Worm (Caenorhabditis elegans) whole organism, L4 larva: ENCODE results near the gene R05G6.1.

ENCODE experiments used
- T26A8.4 ChIP-seq: fragments of 200-800 bp; sonication (Bioruptor generic); IDR thresholded peaks from 2 replicates; pipeline ENCODE4 v1.3.6; 2022; ENCODE audit warnings: missing genetic modification characterization, missing compliant biosample characterization
- daf-19 ChIP-seq: fragments of 200-800 bp; sonication (Bioruptor generic); conservative IDR thresholded peaks from 2 replicates; pipeline ENCODE4 v1.3.6; 2022; ENCODE audit warnings: missing genetic modification characterization, missing compliant biosample characterization
- daf-8 ChIP-seq: fragments of 200-800 bp; sonication (Bioruptor generic); IDR thresholded peaks from 2 replicates; pipeline ENCODE4 v1.3.6; 2022; ENCODE audit warnings: missing genetic modification characterization, missing compliant biosample characterization
- duxl-1 ChIP-seq: sonication (generic microtip); optimal IDR thresholded peaks from 2 replicates; lab custom pipeline; 2016; ENCODE audit warnings: mild to moderate bottlenecking, missing genetic modification characterization, moderate library complexity, missing compliant biosample characterization; ENCODE audit not compliant: poor library complexity
- lin-15B ChIP-seq: fragments of 150-350 bp; sonication (generic microtip); optimal IDR thresholded peaks from 3 replicates; lab custom pipeline; 2014; ENCODE audit warnings: missing biosample characterization, missing genetic modification characterization
- lsy-2 ChIP-seq, 2 experiments: fragments of 150-350 bp in 1 of 2; sonication (generic microtip) in 1 of 2; optimal IDR thresholded peaks; 2 replicates each; lab custom pipeline; 2014 to 2017; ENCODE audit warnings: missing biosample characterization in 2 of 2, missing genetic modification characterization in 2 of 2
- madf-5 ChIP-seq, 2 experiments: fragments of 200-800 bp; sonication (Bioruptor generic); IDR thresholded peaks; 2 replicates each; pipeline ENCODE4 v1.3.6; 2022; ENCODE audit warnings: missing compliant biosample characterization in 2 of 2, missing genetic modification characterization in 2 of 2
- mdt-29 ChIP-seq: fragments of 200-800 bp; sonication (Bioruptor generic); IDR thresholded peaks from 2 replicates; pipeline ENCODE4 v1.3.6; 2022; ENCODE audit warnings: missing genetic modification reagents, missing genetic modification characterization, missing compliant biosample characterization
- mxl-2 ChIP-seq: fragments of 200-800 bp; sonication (Bioruptor generic); conservative IDR thresholded peaks from 2 replicates; pipeline ENCODE4 v1.3.6; 2022; ENCODE audit warnings: missing genetic modification reagents, missing genetic modification characterization, missing compliant biosample characterization
- nhr-11 ChIP-seq: fragments of 150-350 bp; optimal IDR thresholded peaks from 2 replicates; lab custom pipeline; 2014; ENCODE audit warnings: missing biosample characterization, missing genetic modification characterization
- nhr-237 ChIP-seq: sonication (generic microtip); optimal IDR thresholded peaks from 2 replicates; lab custom pipeline; 2017; ENCODE audit warnings: missing biosample characterization, missing genetic modification characterization
- nhr-25 ChIP-seq: sonication (generic microtip); optimal IDR thresholded peaks from 2 replicates; lab custom pipeline; 2017; ENCODE audit warnings: missing genetic modification characterization, mild to moderate bottlenecking, missing compliant biosample characterization, antibody characterized with exemption, moderate library complexity, borderline replicate concordance; ENCODE audit not compliant: insufficient read depth
- unc-62 ChIP-seq, 3 experiments: fragments of 150-350 bp in 1 of 3; sonication (generic microtip); optimal IDR thresholded peaks in 2 of 3; peaks in 1 of 3; 1 replicate in 1 of 3; 2 replicates in 2 of 3; lab custom pipeline; 2014 to 2017; ENCODE audit warnings: missing biosample characterization in 3 of 3, missing genetic modification characterization in 3 of 3, missing genetic modification reagents in 3 of 3, missing genotype in 1 of 3
- zag-1 ChIP-seq: fragments of 150-350 bp; optimal IDR thresholded peaks from 2 replicates; lab custom pipeline; 2014; ENCODE audit warnings: missing biosample characterization, missing genetic modification characterization

DNA sequence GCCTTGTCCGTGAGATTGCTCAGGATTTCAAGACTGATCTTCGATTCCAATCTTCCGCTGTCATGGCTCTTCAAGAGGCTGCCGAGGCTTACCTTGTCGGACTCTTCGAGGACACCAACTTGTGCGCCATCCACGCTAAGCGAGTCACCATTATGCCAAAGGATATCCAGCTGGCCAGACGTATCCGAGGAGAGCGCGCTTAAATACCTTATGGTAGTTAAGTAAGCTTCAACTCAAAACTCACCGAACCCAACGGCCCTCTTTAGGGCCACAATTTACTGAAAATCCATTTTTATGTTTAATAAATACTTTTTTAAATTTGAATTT is 44.0 kb upstream of the R05G6.1 start:
- TF ChIP-seq nhr-11 (tag; lab: Kevin White, UChicago) (no peak), mxl-2 (GFP tag; lab: Robert Waterston, UW) (no peak), unc-62 (GFP tag; optimal IDR thresholded peaks at IDR 0.05 in 1 of 2; lab: Kevin White, UChicago) (no peak), unc-62 (tag; optimal IDR thresholded peaks at IDR 0.05; lab: Kevin White, UChicago) (no peak), duxl-1 (no peak), T26A8.4 (GFP tag; lab: Robert Waterston, UW) (no peak), lsy-2 (tag; optimal IDR thresholded peaks at IDR 0.05; lab: Kevin White, UChicago) (no peak), nhr-237 (tag; lab: Kevin White, UChicago) (no peak), lin-15B (tag; lab: Kevin White, UChicago) (no peak), mdt-29 (GFP tag; lab: Robert Waterston, UW) (no peak), daf-8 (no peak), daf-19 (GFP tag; lab: Robert Waterston, UW) (no peak), zag-1 (no peak), madf-5 (GFP tag; IDR thresholded peaks at IDR 0.05; lab: Robert Waterston, UW) (no peak), nhr-25 (tag; lab: Kevin White, UChicago) (no peak)
